Worm (Caenorhabditis elegans) whole organism, midembryonic: ENCODE results near the gene wrn-1.

Source experiments
- T22C8.4 ChIP-seq: fragments of 200-800 bp; sonication (Bioruptor generic); IDR thresholded peaks from 2 replicates; pipeline ENCODE4 v1.3.6; 2022; ENCODE audit warnings: missing genetic modification characterization, missing compliant biosample characterization
- cog-1 ChIP-seq: sonication (generic microtip); optimal IDR thresholded peaks from 2 replicates; lab custom pipeline; 2016; ENCODE audit warnings: missing genetic modification characterization, missing compliant biosample characterization
- flt-1 ChIP-seq: fragments of 200-800 bp; sonication (Bioruptor generic); IDR thresholded peaks from 2 replicates; pipeline ENCODE4 v1.3.6; 2022; ENCODE audit warnings: missing genetic modification characterization, missing compliant biosample characterization
- med-1 ChIP-seq: sonication (generic microtip); optimal IDR thresholded peaks from 2 replicates; lab custom pipeline; 2017; ENCODE audit warnings: missing genetic modification characterization, mild to moderate bottlenecking, missing compliant biosample characterization, antibody characterized with exemption, missing genetic modification reagents; ENCODE audit not compliant: insufficient read depth
- tab-1 ChIP-seq: fragments of 200-800 bp; sonication (Bioruptor generic); IDR thresholded peaks from 2 replicates; pipeline ENCODE4 v1.3.6; 2022; ENCODE audit warnings: missing genetic modification characterization, missing compliant biosample characterization

- TF ChIP-seq flt-1 (GFP tag; lab: Robert Waterston, UW) (0 out of 2 replicates have a peak, but pooled peaks have one; percentile 61), tab-1 (GFP tag; lab: Robert Waterston, UW) (no peak), cog-1 (tag; lab: Kevin White, UChicago) (peak; percentile 84), med-1 (GFP tag; lab: Kevin White, UChicago) (peak; percentile 36), T22C8.4 (GFP tag; lab: Robert Waterston, UW) (no peak)
Measured at ce11 chrII:6588605-6589292, 34.0 kb downstream of the wrn-1 start, which contains the start of gene icd-1.
